Worm (Caenorhabditis elegans): ENCODE results near the gene srd-59.

- TF ChIP-seq elt-3 (tag; optimal IDR thresholded peaks at IDR 0.05) = no peak
- TF ChIP-seq lin-13 (tag; optimal IDR thresholded peaks at IDR 0.05) = no peak
- TF ChIP-seq zip-8 (tag; optimal IDR thresholded peaks at IDR 0.05) = no peak
- TF ChIP-seq ztf-11 (tag; optimal IDR thresholded peaks at IDR 0.05) = no peak
Measured at ce11 chrII:7161512-7161911, 44.0 kb upstream of the srd-59 start, which contains the start of gene C27H5.12.

All from whole organism, mixed stage, embryonic.